Worm (Caenorhabditis elegans) whole organism, midembryonic: ENCODE data around the gene F48F5.6.

ENCODE experiments used
- cog-1 ChIP-seq: sonication (generic microtip); optimal IDR thresholded peaks from 2 replicates; lab custom pipeline; 2016; ENCODE audit warnings: missing genetic modification characterization, missing compliant biosample characterization
- flt-1 ChIP-seq: fragments of 200-800 bp; sonication (Bioruptor generic); IDR thresholded peaks from 2 replicates; pipeline ENCODE4 v1.3.6; 2022; ENCODE audit warnings: missing genetic modification characterization, missing compliant biosample characterization
- klf-2 ChIP-seq: fragments of 200-800 bp; sonication (Bioruptor generic); conservative IDR thresholded peaks from 2 replicates; pipeline ENCODE4 v1.3.6; 2022; ENCODE audit warnings: missing genetic modification reagents, missing genetic modification characterization, missing compliant biosample characterization
- tab-1 ChIP-seq: fragments of 200-800 bp; sonication (Bioruptor generic); IDR thresholded peaks from 2 replicates; pipeline ENCODE4 v1.3.6; 2022; ENCODE audit warnings: missing genetic modification characterization, missing compliant biosample characterization
- ztf-23 ChIP-seq: fragments of 200-800 bp; sonication (Bioruptor generic); IDR thresholded peaks from 2 replicates; pipeline ENCODE4 v1.3.6; 2022; ENCODE audit warnings: missing genetic modification reagents, missing genetic modification characterization, missing compliant biosample characterization
- ztf-29 ChIP-seq: fragments of 200-800 bp; sonication (Bioruptor generic); IDR thresholded peaks from 2 replicates; pipeline ENCODE4 v1.3.6; 2022; ENCODE audit warnings: missing genetic modification reagents, missing genetic modification characterization, missing compliant biosample characterization

DNA sequence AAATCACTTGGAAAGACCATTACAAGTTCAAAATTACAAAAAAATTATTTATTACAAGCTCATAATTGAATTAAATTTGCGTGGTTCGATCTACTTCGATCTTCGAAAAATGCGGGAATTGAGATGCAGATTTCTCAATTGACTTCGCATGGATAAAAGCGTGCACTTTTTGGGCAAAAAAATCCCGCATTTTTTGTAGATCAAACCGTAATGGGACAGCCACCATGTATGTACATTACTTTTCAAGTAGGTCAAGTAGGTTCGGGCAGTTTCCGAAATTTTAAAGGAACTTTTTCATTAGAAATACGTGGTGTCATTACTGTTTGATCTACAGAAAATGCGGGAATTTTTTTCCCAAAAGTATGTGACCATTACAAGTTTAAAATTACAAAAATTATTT is 44.6 kb upstream of the F48F5.6 start:
- TF ChIP-seq klf-2 (GFP tag; lab: Robert Waterston, UW) (no peak), cog-1 (tag; lab: Kevin White, UChicago) (no peak), tab-1 (GFP tag; lab: Robert Waterston, UW) (no peak), ztf-29 (GFP tag; lab: Robert Waterston, UW) (no peak), flt-1 (GFP tag; lab: Robert Waterston, UW) (no peak), ztf-23 (GFP tag; lab: Robert Waterston, UW) (no peak)
